Worm (Caenorhabditis elegans): ENCODE results near the gene mltn-8.

DNA sequence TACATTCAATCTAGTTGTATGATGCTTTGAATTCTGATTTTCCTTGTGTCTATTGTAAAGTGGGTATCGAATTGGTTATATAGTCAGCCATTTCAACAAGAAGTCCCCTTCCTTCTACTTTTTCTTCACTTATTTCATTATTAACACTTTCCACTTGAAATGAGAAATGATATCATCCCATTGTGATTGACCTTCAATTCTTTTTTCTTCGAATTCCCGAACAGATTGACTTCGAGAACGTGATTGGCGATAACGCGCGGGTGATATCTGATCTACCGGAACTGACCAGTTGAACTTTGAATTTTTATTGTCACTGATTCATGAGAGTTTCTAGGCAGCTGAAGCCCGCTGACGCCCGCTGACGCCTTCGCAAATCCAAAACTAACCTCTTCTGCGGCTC is 1.9 kb downstream of the mltn-8 start:
- TF ChIP-seq scrt-1 (GFP tag; IDR thresholded peaks at IDR 0.05), result no peak
- no peak for TF ChIP-seq sea-1 (GFP tag; conservative IDR thresholded peaks at IDR 0.05)
- no peak for TF ChIP-seq ama-1 (optimal IDR thresholded peaks at IDR 0.05)
- no peak for TF ChIP-seq flt-1 (GFP tag; IDR thresholded peaks at IDR 0.05)
- TF ChIP-seq F13C5.2 (tag; optimal IDR thresholded peaks at IDR 0.05), result no peak
- TF ChIP-seq ceh-13 (GFP tag; optimal IDR thresholded peaks at IDR 0.05), result no peak
- TF ChIP-seq hmg-4 (GFP tag; optimal IDR thresholded peaks at IDR 0.05), result no peak
- no peak for TF ChIP-seq tbx-11 (GFP tag; IDR thresholded peaks at IDR 0.05)
- TF ChIP-seq aly-1 (tag; optimal IDR thresholded peaks at IDR 0.05), result no peak
- no peak for TF ChIP-seq pes-1 (GFP tag; IDR thresholded peaks at IDR 0.05)
- no peak for TF ChIP-seq hnd-1 (tag; optimal IDR thresholded peaks at IDR 0.05)
- no peak for TF ChIP-seq B0310.2 (tag; optimal IDR thresholded peaks at IDR 0.05)

All from whole organism, early embryonic.